Fruit fly (Drosophila melanogaster) whole organism, embryonic: ENCODE results near the gene CG14854.

Source experiments
- ATbp ChIP-seq: fragments of 200-800 bp; sonication (Bioruptor generic); optimal IDR thresholded peaks from 2 replicates; lab custom pipeline; 2017; ENCODE audit warnings: missing biosample characterization, mild to moderate bottlenecking, missing genetic modification characterization, missing genetic modification reagents
- Blimp-1 ChIP-seq: fragments of 200-800 bp; sonication (Bioruptor generic); optimal IDR thresholded peaks from 3 replicates; lab custom pipeline; 2018; ENCODE audit warnings: missing biosample characterization, missing genetic modification characterization, mild to moderate bottlenecking, moderate library complexity, missing genetic modification reagents
- CG10209 ChIP-seq: fragments of 200-800 bp; sonication (Bioruptor generic); optimal IDR thresholded peaks from 3 replicates; lab custom pipeline; 2017; ENCODE audit warnings: missing biosample characterization, mild to moderate bottlenecking, missing genetic modification characterization, missing genetic modification reagents
- CG10543 ChIP-seq: fragments of 200-800 bp; sonication (Bioruptor generic); optimal IDR thresholded peaks from 3 replicates; lab custom pipeline; 2017; ENCODE audit warnings: missing biosample characterization, mild to moderate bottlenecking, missing genetic modification characterization, moderate library complexity
- CG11398 ChIP-seq: fragments of 200-800 bp; sonication (Bioruptor generic); optimal IDR thresholded peaks from 2 replicates; lab custom pipeline; 2016; ENCODE audit warnings: missing biosample characterization, missing genetic modification characterization
- CG12071 ChIP-seq: fragments of 200-800 bp; sonication (Bioruptor generic); optimal IDR thresholded peaks from 3 replicates; lab custom pipeline; 2018; ENCODE audit warnings: missing biosample characterization, mild to moderate bottlenecking, missing genetic modification characterization
- CG12104 ChIP-seq: fragments of 200-800 bp; sonication (Bioruptor generic); optimal IDR thresholded peaks from 3 replicates; lab custom pipeline; 2016; ENCODE audit warnings: missing biosample characterization, missing genetic modification characterization
- CG12744 ChIP-seq: fragments of 200-800 bp; sonication (Bioruptor generic); optimal IDR thresholded peaks from 2 replicates; lab custom pipeline; 2016; ENCODE audit warnings: missing biosample characterization, missing genetic modification characterization
- CG12942 ChIP-seq: fragments of 200-800 bp; sonication (Bioruptor generic); optimal IDR thresholded peaks from 3 replicates; lab custom pipeline; 2016; ENCODE audit warnings: missing biosample characterization, missing genetic modification characterization
- CG14441 ChIP-seq: fragments of 200-800 bp; sonication (Bioruptor generic); IDR thresholded peaks from 2 replicates; pipeline ENCODE4 v1.3.6; 2022; ENCODE audit warnings: missing biosample characterization, missing genetic modification characterization
- CG14710 ChIP-seq: fragments of 200-800 bp; sonication (Bioruptor generic); optimal IDR thresholded peaks from 3 replicates; lab custom pipeline; 2019; ENCODE audit warnings: missing biosample characterization, mild to moderate bottlenecking, missing genetic modification characterization, moderate library complexity
- CG15073 ChIP-seq: fragments of 200-800 bp; sonication (Bioruptor generic); optimal IDR thresholded peaks from 2 replicates; lab custom pipeline; 2016; ENCODE audit warnings: missing biosample characterization, missing genetic modification characterization
- CG17328 ChIP-seq: fragments of 200-800 bp; sonication (Bioruptor generic); IDR thresholded peaks from 2 replicates; pipeline ENCODE4 v1.3.6; 2022; ENCODE audit warnings: missing biosample characterization, missing genetic modification characterization
- CG17359 ChIP-seq: fragments of 200-800 bp; sonication (Bioruptor generic); optimal IDR thresholded peaks from 3 replicates; lab custom pipeline; 2018; ENCODE audit warnings: missing biosample characterization, mild to moderate bottlenecking, missing genetic modification characterization, moderate library complexity
- CG17568 ChIP-seq: fragments of 200-800 bp; sonication (Bioruptor generic); optimal IDR thresholded peaks from 2 replicates; lab custom pipeline; 2018; ENCODE audit warnings: missing biosample characterization, mild to moderate bottlenecking, missing genetic modification characterization, moderate library complexity
- CG18262 ChIP-seq: fragments of 200-800 bp; optimal IDR thresholded peaks from 3 replicates; lab custom pipeline; 2019; ENCODE audit warnings: missing biosample characterization, mild to moderate bottlenecking, missing genetic modification characterization, moderate library complexity
- CG2875 ChIP-seq: fragments of 200-800 bp; sonication (Bioruptor generic); optimal IDR thresholded peaks from 2 replicates; lab custom pipeline; 2017; ENCODE audit warnings: missing biosample characterization, mild to moderate bottlenecking, missing genetic modification characterization, missing genetic modification reagents
- CG30020 ChIP-seq: fragments of 200-800 bp; optimal IDR thresholded peaks from 2 replicates; lab custom pipeline; 2019; ENCODE audit warnings: missing biosample characterization, mild to moderate bottlenecking, missing genetic modification characterization, moderate library complexity
- CG3065 ChIP-seq: fragments of 200-800 bp; sonication (Bioruptor generic); optimal IDR thresholded peaks from 2 replicates; lab custom pipeline; 2016; ENCODE audit warnings: missing biosample characterization, missing genetic modification characterization
- CG3281 ChIP-seq: fragments of 200-800 bp; sonication (Bioruptor generic); optimal IDR thresholded peaks from 3 replicates; lab custom pipeline; 2017; ENCODE audit warnings: missing biosample characterization, mild to moderate bottlenecking, missing genetic modification characterization
- CG4360 ChIP-seq: fragments of 200-800 bp; sonication (Bioruptor generic); IDR thresholded peaks from 2 replicates; pipeline ENCODE4 v1.3.6; 2022; ENCODE audit warnings: missing biosample characterization, missing genetic modification characterization
- CG4820 ChIP-seq: fragments of 200-800 bp; sonication (Bioruptor generic); optimal IDR thresholded peaks from 3 replicates; lab custom pipeline; 2016; ENCODE audit warnings: missing biosample characterization, missing genetic modification characterization
- CG4854 ChIP-seq: fragments of 200-800 bp; sonication (Bioruptor generic); optimal IDR thresholded peaks from 2 replicates; lab custom pipeline; 2016; ENCODE audit warnings: missing biosample characterization, missing genetic modification characterization, inconsistent platforms
- CG6689 ChIP-seq: fragments of 200-800 bp; sonication (Bioruptor generic); IDR thresholded peaks from 2 replicates; pipeline ENCODE4 v1.3.6; 2022; ENCODE audit warnings: missing biosample characterization, missing genetic modification characterization
- CG8290 ChIP-seq, 3 experiments: fragments of 200-800 bp; sonication (Bioruptor generic); optimal IDR thresholded peaks; 2 replicates each; lab custom pipeline; 2016 to 2019; ENCODE audit warnings: missing biosample characterization in 3 of 3, missing genetic modification characterization in 3 of 3, mild to moderate bottlenecking in 2 of 3, moderate library complexity in 1 of 3
- CG9876 ChIP-seq: fragments of 200-800 bp; sonication (Bioruptor generic); optimal IDR thresholded peaks from 2 replicates; lab custom pipeline; 2016; ENCODE audit warnings: missing biosample characterization, missing genetic modification characterization
- Deaf1 ChIP-seq: fragments of 200-800 bp; optimal IDR thresholded peaks from 3 replicates; lab custom pipeline; 2019; ENCODE audit warnings: missing biosample characterization, mild to moderate bottlenecking, missing genetic modification characterization, moderate library complexity
- Dref ChIP-seq: fragments of 200-800 bp; sonication (Bioruptor generic); IDR thresholded peaks from 2 replicates; pipeline ENCODE4 v1.3.6; 2022; ENCODE audit warnings: missing biosample characterization, missing genetic modification characterization
- ERR ChIP-seq: fragments of 200-800 bp; sonication (Bioruptor generic); optimal IDR thresholded peaks from 2 replicates; lab custom pipeline; 2016; ENCODE audit warnings: missing biosample characterization, missing genetic modification characterization
- Hmr ChIP-seq: fragments of 200-800 bp; sonication (Bioruptor generic); optimal IDR thresholded peaks from 3 replicates; lab custom pipeline; 2017; ENCODE audit warnings: mild to moderate bottlenecking, missing biosample characterization, missing genetic modification reagents, missing genetic modification characterization
- Lpt ChIP-seq: fragments of >200 bp; optimal IDR thresholded peaks from 2 replicates; lab custom pipeline; 2018; ENCODE audit warnings: missing biosample characterization, missing genetic modification characterization
- Nf-YB ChIP-seq: fragments of 200-800 bp; sonication (Bioruptor generic); optimal IDR thresholded peaks from 3 replicates; lab custom pipeline; 2019; ENCODE audit warnings: missing biosample characterization, mild to moderate bottlenecking, missing genetic modification characterization, moderate library complexity
- Rfx ChIP-seq: fragments of 200-800 bp; sonication (Bioruptor generic); IDR thresholded peaks from 2 replicates; pipeline ENCODE4 v1.3.6; 2022; ENCODE audit warnings: missing biosample characterization, missing genetic modification characterization
- Scr ChIP-seq: fragments of 200-800 bp; sonication (Bioruptor generic); IDR thresholded peaks from 2 replicates; pipeline ENCODE4 v1.3.6; 2022; ENCODE audit warnings: missing biosample characterization, missing genetic modification characterization; ENCODE audit not compliant: partially characterized antibody
- Xrp1 ChIP-seq: fragments of 200-800 bp; sonication (Bioruptor generic); IDR thresholded peaks from 2 replicates; pipeline ENCODE4 v1.3.6; 2022; ENCODE audit warnings: missing biosample characterization, missing genetic modification characterization
- ash1 ChIP-seq: fragments of 200-800 bp; sonication (Bioruptor generic); optimal IDR thresholded peaks from 2 replicates; lab custom pipeline; 2018; ENCODE audit warnings: missing biosample characterization, mild to moderate bottlenecking, missing genetic modification characterization
- disco-r ChIP-seq: fragments of 200-800 bp; sonication (Bioruptor generic); optimal IDR thresholded peaks from 2 replicates; lab custom pipeline; 2016; ENCODE audit warnings: missing biosample characterization, missing genetic modification characterization
- emc ChIP-seq: fragments of 200-800 bp; sonication (Bioruptor generic); optimal IDR thresholded peaks from 2 replicates; lab custom pipeline; 2016; ENCODE audit warnings: missing biosample characterization, missing genetic modification characterization
- eve ChIP-seq, 2 experiments: fragments of >200 bp; optimal IDR thresholded peaks; 2 replicates each; lab custom pipeline; 2017; ENCODE audit warnings: missing biosample characterization in 2 of 2, missing genetic modification characterization in 2 of 2
- eyg ChIP-seq: fragments of 200-800 bp; sonication (Bioruptor generic); optimal IDR thresholded peaks from 3 replicates; lab custom pipeline; 2016; ENCODE audit warnings: missing biosample characterization, missing genetic modification characterization
- hth ChIP-seq: fragments of >200 bp; optimal IDR thresholded peaks from 2 replicates; lab custom pipeline; 2017; ENCODE audit warnings: inconsistent platforms
- pfk ChIP-seq: fragments of 200-800 bp; sonication (Bioruptor generic); optimal IDR thresholded peaks from 2 replicates; lab custom pipeline; 2018; ENCODE audit warnings: missing biosample characterization, mild to moderate bottlenecking, missing genetic modification characterization, moderate library complexity
- pita ChIP-seq: fragments of 200-800 bp; sonication (Bioruptor generic); optimal IDR thresholded peaks from 2 replicates; lab custom pipeline; 2017; ENCODE audit warnings: missing biosample characterization, mild to moderate bottlenecking, missing genetic modification characterization
- row ChIP-seq: fragments of 200-800 bp; sonication (Bioruptor generic); IDR thresholded peaks from 3 replicates; pipeline ENCODE4 v1.3.6; 2022; ENCODE audit warnings: missing biosample characterization, missing genetic modification characterization
- run ChIP-seq: fragments of 200-800 bp; sonication (Bioruptor generic); optimal IDR thresholded peaks from 3 replicates; lab custom pipeline; 2018; ENCODE audit warnings: missing biosample characterization, mild to moderate bottlenecking, missing genetic modification characterization
- tgo ChIP-seq: fragments of 200-800 bp; sonication (Bioruptor generic); IDR thresholded peaks from 3 replicates; pipeline ENCODE4 v1.3.6; 2022; ENCODE audit warnings: missing biosample characterization, missing genetic modification characterization
- tin ChIP-seq: fragments of 200-800 bp; sonication (Bioruptor generic); optimal IDR thresholded peaks from 3 replicates; lab custom pipeline; 2016; ENCODE audit warnings: missing biosample characterization, missing genetic modification characterization
- wek ChIP-seq: fragments of 200-800 bp; sonication (Bioruptor generic); optimal IDR thresholded peaks from 3 replicates; lab custom pipeline; 2018; ENCODE audit warnings: missing biosample characterization, mild to moderate bottlenecking, missing genetic modification characterization, moderate library complexity
- zf30C ChIP-seq: fragments of 200-800 bp; sonication (Bioruptor generic); optimal IDR thresholded peaks from 3 replicates; lab custom pipeline; 2018; ENCODE audit warnings: missing biosample characterization, mild to moderate bottlenecking, missing genetic modification characterization

CG14854 gene

DNA sequence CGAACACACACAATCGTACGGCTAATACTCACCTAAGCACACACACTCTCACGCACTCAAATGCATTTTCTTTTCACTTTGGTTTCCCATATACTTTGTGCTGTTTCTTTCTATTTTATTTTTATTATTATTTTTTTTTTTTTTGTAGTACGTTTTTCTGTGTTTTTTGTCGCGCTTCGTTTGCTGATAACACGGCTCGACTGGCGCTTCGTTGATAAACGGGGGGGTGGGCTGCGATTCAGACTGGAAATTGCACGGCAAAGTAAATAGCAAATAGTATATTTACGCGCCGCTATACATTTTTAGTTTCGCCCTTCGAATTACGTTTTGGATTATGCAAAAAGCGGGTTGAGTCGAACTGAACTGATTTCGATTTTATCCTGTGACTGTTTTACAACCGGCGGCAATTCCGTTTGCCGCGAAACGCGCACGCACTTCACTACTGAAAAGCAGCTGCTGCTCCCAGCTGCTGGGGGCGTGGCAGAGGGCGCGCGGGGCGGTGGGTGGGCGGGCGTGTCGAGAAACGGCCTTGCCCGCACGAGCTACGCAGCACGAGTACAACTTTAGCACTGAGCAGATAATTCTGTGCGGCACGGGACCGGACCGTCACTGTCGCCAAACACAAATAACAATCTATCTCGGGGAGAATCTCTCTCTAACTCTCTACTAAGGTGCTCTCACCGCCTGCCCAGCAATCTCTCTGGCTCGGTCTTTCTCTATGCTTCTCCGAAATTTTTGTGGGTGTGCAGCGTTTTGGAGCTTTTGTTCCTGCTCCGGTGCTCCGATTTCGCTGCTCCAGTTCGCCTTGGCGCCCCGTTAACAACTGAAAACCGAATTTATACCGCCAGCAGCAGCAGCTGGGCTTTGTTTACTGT, 2.1 kb downstream of the CG14854 start, which contains the start of gene Pde6 (continued):
- no peak for TF ChIP-seq CG4360 (GFP tag; lab: Robert Waterston, UW)
- no peak for TF ChIP-seq Nf-YB (GFP tag; lab: Kevin White, UChicago)
- no peak for TF ChIP-seq Lpt (GFP tag; lab: Kevin White, UChicago)
- no peak for TF ChIP-seq disco-r
- TF ChIP-seq CG10209 (GFP tag; lab: Kevin White, UChicago), result no peak
- TF ChIP-seq CG12942 (GFP tag; lab: Kevin White, UChicago), result no peak
- TF ChIP-seq Hmr (GFP tag; lab: Kevin White, UChicago), result no peak
- TF ChIP-seq Rfx (GFP tag; lab: Robert Waterston, UW), result 0 out of 2 replicates have a peak, but pooled peaks have one; percentile 19
- no peak for TF ChIP-seq CG12104 (GFP tag; lab: Kevin White, UChicago)
- no peak for TF ChIP-seq emc (GFP tag; lab: Kevin White, UChicago)
- TF ChIP-seq run (tag; lab: Kevin White, UChicago), result no peak
- no peak for TF ChIP-seq hth (lab: Kevin White, UChicago)
- TF ChIP-seq ATbp (GFP tag; lab: Kevin White, UChicago), result no peak
- no peak for TF ChIP-seq eve (GFP tag; optimal IDR thresholded peaks at IDR 0.05; lab: Kevin White, UChicago)
- no peak for TF ChIP-seq ash1 (GFP tag; lab: Kevin White, UChicago)
- no peak for TF ChIP-seq CG12744 (GFP tag; lab: Kevin White, UChicago)
- no peak for TF ChIP-seq Xrp1 (GFP tag; lab: Robert Waterston, UW)
- TF ChIP-seq ERR, result no peak
- no peak for TF ChIP-seq CG3281 (GFP tag; lab: Kevin White, UChicago)
- TF ChIP-seq pfk (GFP tag; lab: Kevin White, UChicago), result no peak
- no peak for TF ChIP-seq row (GFP tag; lab: Robert Waterston, UW)
- no peak for TF ChIP-seq CG17328
- TF ChIP-seq CG30020 (tag; lab: Kevin White, UChicago), result no peak
- TF ChIP-seq CG8290 (GFP tag; optimal IDR thresholded peaks at IDR 0.05; lab: Kevin White, UChicago), result no peak
- TF ChIP-seq CG8290 (tag; optimal IDR thresholded peaks at IDR 0.05; lab: Kevin White, UChicago), result peak in 1 of 2 experiments; percentile 61
- TF ChIP-seq CG18262, result no peak
- no peak for TF ChIP-seq CG6689 (GFP tag; lab: Robert Waterston, UW)
- no peak for TF ChIP-seq tgo (GFP tag; lab: Robert Waterston, UW)
- TF ChIP-seq Deaf1, result peak; percentile 14
- no peak for TF ChIP-seq Blimp-1 (GFP tag; lab: Kevin White, UChicago)
- TF ChIP-seq zf30C, result no peak
- 0 out of 2 replicates have a peak, but pooled peaks have one; percentile 20 for TF ChIP-seq Scr (GFP tag; lab: Robert Waterston, UW)
- no peak for TF ChIP-seq CG11398 (GFP tag; lab: Kevin White, UChicago)
- TF ChIP-seq CG17359, result no peak
- TF ChIP-seq CG2875 (GFP tag; lab: Kevin White, UChicago), result no peak
- no peak for TF ChIP-seq tin (GFP tag; lab: Kevin White, UChicago)
- no peak for TF ChIP-seq pita (GFP tag; lab: Kevin White, UChicago)
- no peak for TF ChIP-seq CG10543 (GFP tag; lab: Kevin White, UChicago)
- no peak for TF ChIP-seq CG4820 (GFP tag; lab: Kevin White, UChicago)
- peak; percentile 3 for TF ChIP-seq CG12071 (GFP tag; lab: Kevin White, UChicago)
- no peak for TF ChIP-seq CG14710 (tag; lab: Kevin White, UChicago)
- TF ChIP-seq Dref (GFP tag; lab: Robert Waterston, UW), result no peak
- TF ChIP-seq CG9876 (GFP tag; lab: Kevin White, UChicago), result no peak
- no peak for TF ChIP-seq eyg (GFP tag; lab: Kevin White, UChicago)
- TF ChIP-seq CG14441 (GFP tag; lab: Robert Waterston, UW), result 0 out of 2 replicates have a peak, but pooled peaks have one; percentile 16
- peak; percentile 86 for TF ChIP-seq CG3065
- TF ChIP-seq CG4854, result no peak
- TF ChIP-seq wek (GFP tag; lab: Kevin White, UChicago), result no peak
- no peak for TF ChIP-seq CG17568 (GFP tag; lab: Kevin White, UChicago)
- peak; percentile 32 for TF ChIP-seq CG15073 (GFP tag; lab: Kevin White, UChicago)
